Worm (Caenorhabditis elegans): ENCODE results near the gene vha-6.

- TF ChIP-seq F13C5.2 (tag; optimal IDR thresholded peaks at IDR 0.05) (no peak), scrt-1 (GFP tag; IDR thresholded peaks at IDR 0.05) (no peak), ama-1 (optimal IDR thresholded peaks at IDR 0.05) (no peak), hnd-1 (tag; optimal IDR thresholded peaks at IDR 0.05) (no peak), hmbx-1 (tag; optimal IDR thresholded peaks at IDR 0.05) (no peak), ets-7 (tag; optimal IDR thresholded peaks at IDR 0.05) (no peak)
These were observed 29.3 kb upstream of the vha-6 start, which contains the start of gene klp-17 for ce11 chrII:11467541-11467940.
